Fruit fly (Drosophila melanogaster): ENCODE data around the gene CG1677.

dm6 chrX:7303848-7304427 lies 101.7 kb downstream of the CG1677 start:
- TF ChIP-seq Dll (GFP tag; IDR thresholded peaks at IDR 0.05; ENCODE audit: partially characterized antibody), result no peak
- TF ChIP-seq luna (GFP tag; optimal IDR thresholded peaks at IDR 0.05), result no peak
- TF ChIP-seq CG10565 (GFP tag; optimal IDR thresholded peaks at IDR 0.05), result no peak
- no peak for TF ChIP-seq gcm (GFP tag; optimal IDR thresholded peaks at IDR 0.05)
- no peak for TF ChIP-seq CG4404 (GFP tag; IDR thresholded peaks at IDR 0.05)
- no peak for TF ChIP-seq CG33213 (GFP tag; optimal IDR thresholded peaks at IDR 0.05)
- no peak for TF ChIP-seq BtbVII (GFP tag; optimal IDR thresholded peaks at IDR 0.05)
- no peak for TF ChIP-seq CG3281 (GFP tag; optimal IDR thresholded peaks at IDR 0.05)
- TF ChIP-seq z (GFP tag; IDR thresholded peaks at IDR 0.05), result no peak
- no peak for TF ChIP-seq CG15269 (tag; optimal IDR thresholded peaks at IDR 0.05)
- no peak for TF ChIP-seq so (GFP tag; IDR thresholded peaks at IDR 0.05)

All from whole organism, embryonic.